Fruit fly (Drosophila melanogaster): ENCODE results near the gene CG14456.
"Not testable (repeated sequence)": the region's sequence is repeated elsewhere in the genome, so short reads cannot be mapped to it uniquely, and the experiment has no call there.

Gene CG14456

dm6 chr3L:22692428-22692827 lies 5.4 kb downstream of the CG14456 start, which contains the start of gene CG14454:
Gene CG14454 (minus strand): TSS chr3L:22692528.
- TF ChIP-seq CG14711 (tag; optimal IDR thresholded peaks at IDR 0.05); cnc (optimal IDR thresholded peaks at IDR 0.05); CG7101 (tag; optimal IDR thresholded peaks at IDR 0.05): not testable (repeated sequence)

DNA sequence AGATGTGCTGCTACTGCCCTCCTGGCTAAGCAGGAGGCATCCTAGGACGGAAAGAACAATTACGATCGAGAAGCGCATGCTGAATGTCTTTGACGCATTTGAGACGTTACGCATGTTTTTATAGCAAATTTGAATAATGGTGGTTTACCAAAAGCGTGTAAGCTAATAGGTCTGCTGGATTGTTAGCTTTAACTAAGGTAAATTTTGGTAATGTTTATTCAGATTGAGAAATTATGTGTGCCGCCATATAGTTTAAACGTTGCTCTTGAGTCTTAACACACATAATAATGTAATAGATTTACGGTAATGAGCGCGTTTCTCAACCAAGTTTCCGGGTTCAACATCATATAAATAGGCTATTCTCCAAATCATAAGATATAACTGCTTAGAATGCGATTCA lies 6.7 kb downstream of the CG14456 start, which contains the start of the genes CG12546 and CG14453:
Gene CG12546, minus strand, starts transcription at position 101 of the 400 bp plus-strand sequence.
Gene CG14453, plus strand, starts transcription at position 372 of the 400 bp plus-strand sequence.
- TF ChIP-seq kay (GFP tag; ENCODE audit: borderline replicate concordance), result no peak
- TF ChIP-seq CG11617 (GFP tag; optimal IDR thresholded peaks at IDR 0.05), result no peak

- TF ChIP-seq CG7101 (tag; optimal IDR thresholded peaks at IDR 0.05), result no peak
- TF ChIP-seq CG12768 (GFP tag; optimal IDR thresholded peaks at IDR 0.05), result no peak
Measured at dm6 chr3L:22695653-22696052, 8.6 kb downstream of the CG14456 start, which contains the start of gene CG14452. Gene CG14452 (plus strand): TSS chr3L:22695953.

DNA sequence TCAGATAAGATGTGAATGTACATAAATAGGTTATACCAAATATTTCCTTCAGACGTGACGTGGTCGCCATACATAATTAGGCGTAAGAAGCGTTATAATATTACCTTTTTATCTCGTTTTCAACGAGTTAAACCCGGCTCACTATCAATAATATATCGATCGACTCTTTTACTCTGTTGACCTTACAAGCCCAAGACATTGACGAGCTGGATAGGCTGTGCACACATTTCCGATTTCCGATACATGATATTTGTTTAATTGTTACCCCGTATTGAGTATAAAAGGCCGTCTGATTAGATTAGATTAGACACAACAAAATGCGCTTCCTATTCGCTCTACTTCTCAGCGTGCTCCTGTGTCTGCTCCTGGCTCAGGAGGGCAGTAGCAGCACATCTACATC lies 9.9 kb downstream of the CG14456 start, which contains the start of gene CG32453:
Gene CG32453, plus strand, starts transcription at position 301 of the 400 bp plus-strand sequence.
- TF ChIP-seq CG33017 (tag; optimal IDR thresholded peaks at IDR 0.05); Hr96 (GFP tag; optimal IDR thresholded peaks at IDR 0.05); cic (GFP tag; optimal IDR thresholded peaks at IDR 0.05): not testable (repeated sequence)

dm6 chr3L:22699133-22699532 lies 12.1 kb downstream of the CG14456 start, which contains the start of gene CG45116:
Gene CG45116 (plus strand): TSS chr3L:22699433.
- TF ChIP-seq kay (GFP tag; ENCODE audit: borderline replicate concordance), result no peak
- TF ChIP-seq CG14711 (tag; optimal IDR thresholded peaks at IDR 0.05), result no peak
- TF ChIP-seq CG1620 (GFP tag; optimal IDR thresholded peaks at IDR 0.05), result no peak
- no peak for TF ChIP-seq pad (GFP tag; optimal IDR thresholded peaks at IDR 0.05)
- TF ChIP-seq CG7101 (tag; optimal IDR thresholded peaks at IDR 0.05), result no peak

dm6 chr3L:22711855-22712254 lies 24.8 kb downstream of the CG14456 start, which contains the start of gene CG11370:
Gene CG11370 (plus strand): TSS chr3L:22712155.
- TF ChIP-seq Crg-1 (GFP tag; optimal IDR thresholded peaks at IDR 0.05) (no peak), CG1620 (GFP tag; optimal IDR thresholded peaks at IDR 0.05) (no peak), Mnt (GFP tag; optimal IDR thresholded peaks at IDR 0.05) (no peak), ovo (GFP tag; optimal IDR thresholded peaks at IDR 0.05) (no peak), cnc (optimal IDR thresholded peaks at IDR 0.05) (no peak), CG33017 (tag; optimal IDR thresholded peaks at IDR 0.05) (no peak)

DNA sequence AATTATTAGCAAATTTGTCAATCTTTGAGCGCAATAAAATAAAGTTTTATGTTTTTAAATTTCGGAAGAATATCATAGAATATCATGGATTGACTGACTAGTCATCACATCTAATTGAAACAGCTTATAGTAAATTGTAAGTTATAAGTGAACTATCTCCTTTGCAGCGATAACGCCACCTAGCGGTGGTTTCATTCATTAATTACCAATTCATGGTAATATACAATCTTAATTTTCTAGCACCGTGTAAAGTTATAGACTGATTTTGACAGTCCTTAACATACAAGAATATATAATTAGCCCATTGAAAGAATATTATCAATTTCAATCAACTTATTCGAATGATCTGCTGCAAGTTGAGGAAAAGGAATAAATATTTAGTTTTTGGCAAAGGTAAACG lies 26.6 kb downstream of the CG14456 start:
- no peak for TF ChIP-seq tj (GFP tag; optimal IDR thresholded peaks at IDR 0.05)
- TF ChIP-seq CG7101 (tag; optimal IDR thresholded peaks at IDR 0.05), result no peak
- TF ChIP-seq Crg-1 (GFP tag; optimal IDR thresholded peaks at IDR 0.05), result no peak
- TF ChIP-seq Mnt (GFP tag; optimal IDR thresholded peaks at IDR 0.05), result no peak
- no peak for TF ChIP-seq CG33017 (tag; optimal IDR thresholded peaks at IDR 0.05)
- TF ChIP-seq pad (GFP tag; optimal IDR thresholded peaks at IDR 0.05), result no peak
- TF ChIP-seq bab1 (GFP tag; optimal IDR thresholded peaks at IDR 0.05), result no peak
- no peak for TF ChIP-seq CG7045 (GFP tag; optimal IDR thresholded peaks at IDR 0.05)
- no peak for TF ChIP-seq kay (GFP tag; ENCODE audit: borderline replicate concordance)

DNA sequence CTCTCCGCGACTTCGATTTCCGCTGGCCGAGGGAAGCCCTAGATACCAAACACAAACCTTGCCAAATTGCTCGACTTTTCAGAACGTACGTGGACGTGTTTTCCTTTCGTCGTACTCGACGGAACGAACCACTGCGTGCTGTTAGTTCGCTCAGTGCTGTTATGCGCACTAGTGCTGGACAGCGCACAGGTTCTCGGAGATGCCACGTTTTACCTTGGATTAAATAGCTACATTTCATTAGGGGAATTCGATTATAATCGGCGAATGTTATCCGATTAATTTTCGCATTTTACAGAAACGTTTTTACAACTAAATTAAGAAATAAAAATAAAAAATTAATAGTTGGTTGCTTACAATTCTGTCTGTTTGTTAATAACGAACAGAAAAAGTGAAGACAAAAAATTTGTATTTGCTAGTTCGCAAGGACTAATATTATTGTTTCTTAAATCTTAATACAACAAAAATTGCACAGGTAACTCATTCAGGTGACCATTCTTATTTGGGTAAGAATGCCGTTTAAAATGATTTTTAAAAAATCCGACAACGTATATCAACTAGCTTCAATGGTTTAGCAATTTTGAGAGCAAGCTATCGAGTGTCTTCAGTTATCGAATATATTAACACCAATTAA lies 30.2 kb downstream of the CG14456 start, which contains the start of the genes ArfGAP3 and CG32452:
Gene ArfGAP3, minus strand, starts transcription at position 441 of the 631 bp plus-strand sequence.
Gene CG32452, plus strand, starts transcription at position 592 of the 631 bp plus-strand sequence.
- TF ChIP-seq Hr96 (GFP tag; optimal IDR thresholded peaks at IDR 0.05), result peak; percentile 46
- TF ChIP-seq CG12768 (GFP tag; optimal IDR thresholded peaks at IDR 0.05), result peak; percentile 59
- TF ChIP-seq kay (GFP tag; ENCODE audit: borderline replicate concordance), result no peak
- TF ChIP-seq toe (GFP tag; optimal IDR thresholded peaks at IDR 0.05), result peak; percentile 85
- peak; percentile 66 for TF ChIP-seq CG14711 (tag; optimal IDR thresholded peaks at IDR 0.05)
- TF ChIP-seq ovo (GFP tag; optimal IDR thresholded peaks at IDR 0.05), result peak; percentile 48
- TF ChIP-seq CG5204 (GFP tag; optimal IDR thresholded peaks at IDR 0.05), result peak; percentile 79
- TF ChIP-seq Mnt (GFP tag; optimal IDR thresholded peaks at IDR 0.05), result peak; percentile 49
- TF ChIP-seq CG1620 (GFP tag; optimal IDR thresholded peaks at IDR 0.05), result peak; percentile 83
- no peak for TF ChIP-seq cnc (optimal IDR thresholded peaks at IDR 0.05)
- peak; percentile 48 for TF ChIP-seq pad (GFP tag; optimal IDR thresholded peaks at IDR 0.05)
- TF ChIP-seq tj (GFP tag; optimal IDR thresholded peaks at IDR 0.05), result peak; percentile 25
- peak; percentile 69 for TF ChIP-seq CG11617 (GFP tag; optimal IDR thresholded peaks at IDR 0.05)
- TF ChIP-seq Clk (GFP tag; optimal IDR thresholded peaks at IDR 0.05), result peak; percentile 12
- TF ChIP-seq Crg-1 (GFP tag; optimal IDR thresholded peaks at IDR 0.05), result peak; percentile 57
- peak; percentile 15 for TF ChIP-seq CG33017 (tag; optimal IDR thresholded peaks at IDR 0.05)
- peak; percentile 62 for TF ChIP-seq CG7101 (tag; optimal IDR thresholded peaks at IDR 0.05)
- TF ChIP-seq cic (GFP tag; optimal IDR thresholded peaks at IDR 0.05), result peak; percentile 23
- TF ChIP-seq CG7045 (GFP tag; optimal IDR thresholded peaks at IDR 0.05), result peak; percentile 68
- TF ChIP-seq bab1 (GFP tag; optimal IDR thresholded peaks at IDR 0.05), result peak; percentile 78
